Fruit fly (Drosophila melanogaster): Measurements from ENCODE around the gene CG6999.

The CG6999 gene

dm6 chrX:9132589-9133237 is 44.5 kb downstream of the CG6999 start:
- no peak for TF ChIP-seq Hr83 (GFP tag; optimal IDR thresholded peaks at IDR 0.05; ENCODE audit: poor library complexity, severe bottlenecking)
- TF ChIP-seq Mio (GFP tag; optimal IDR thresholded peaks at IDR 0.05) = no peak
- no peak for TF ChIP-seq HLH106 (tag; optimal IDR thresholded peaks at IDR 0.05)
- TF ChIP-seq jim (GFP tag; optimal IDR thresholded peaks at IDR 0.05) = no peak
- TF ChIP-seq dl (GFP tag; optimal IDR thresholded peaks at IDR 0.05; ENCODE audit: insufficient read depth in 1 of 2, partially characterized antibody in 2 of 2) = no peak
- no peak for TF ChIP-seq Myc (optimal IDR thresholded peaks at IDR 0.05)
- no peak for TF ChIP-seq Abd-B (GFP tag; optimal IDR thresholded peaks at IDR 0.05)
- TF ChIP-seq sv (GFP tag; optimal IDR thresholded peaks at IDR 0.05) = no peak
- TF ChIP-seq br (GFP tag; optimal IDR thresholded peaks at IDR 0.05) = no peak
- TF ChIP-seq dmrt93B (GFP tag; optimal IDR thresholded peaks at IDR 0.05) = no peak
- no peak for TF ChIP-seq sage (GFP tag; optimal IDR thresholded peaks at IDR 0.05)
- TF ChIP-seq foxo (GFP tag; optimal IDR thresholded peaks at IDR 0.05) = no peak
- no peak for TF ChIP-seq Dif (GFP tag; optimal IDR thresholded peaks at IDR 0.05; ENCODE audit: partially characterized antibody)
- no peak for TF ChIP-seq Dfd (GFP tag; optimal IDR thresholded peaks at IDR 0.05)
- no peak for TF ChIP-seq Rel (GFP tag; optimal IDR thresholded peaks at IDR 0.05)
- TF ChIP-seq Rel (tag; optimal IDR thresholded peaks at IDR 0.05) = no peak
- TF ChIP-seq tai (GFP tag; optimal IDR thresholded peaks at IDR 0.05) = no peak
- no peak for TF ChIP-seq woc (GFP tag; optimal IDR thresholded peaks at IDR 0.05)
- no peak for TF ChIP-seq Jra (GFP tag; optimal IDR thresholded peaks at IDR 0.05)

- TF ChIP-seq tai (GFP tag; optimal IDR thresholded peaks at IDR 0.05) = no peak
- no peak for TF ChIP-seq Abd-B (GFP tag; optimal IDR thresholded peaks at IDR 0.05)
- TF ChIP-seq Jra (GFP tag; optimal IDR thresholded peaks at IDR 0.05) = no peak
- TF ChIP-seq Hnf4 (GFP tag; optimal IDR thresholded peaks at IDR 0.05) = no peak
- no peak for TF ChIP-seq sv (GFP tag; optimal IDR thresholded peaks at IDR 0.05)
- TF ChIP-seq foxo (GFP tag; optimal IDR thresholded peaks at IDR 0.05) = no peak
- no peak for TF ChIP-seq dsf (GFP tag; optimal IDR thresholded peaks at IDR 0.05; ENCODE audit: borderline replicate concordance)
Observed at dm6 chrX:9133577-9134240, 45.5 kb downstream of the CG6999 start.

- TF ChIP-seq Dfd (GFP tag; optimal IDR thresholded peaks at IDR 0.05) = peak; percentile 22
- TF ChIP-seq ey (GFP tag; optimal IDR thresholded peaks at IDR 0.05) = no peak
- TF ChIP-seq Sp1 (GFP tag; optimal IDR thresholded peaks at IDR 0.05) = no peak
Observed at dm6 chrX:9134241-9134849, 46.2 kb downstream of the CG6999 start.

- TF ChIP-seq woc (GFP tag; optimal IDR thresholded peaks at IDR 0.05) = peak; percentile 76
- TF ChIP-seq HLH106 (tag; optimal IDR thresholded peaks at IDR 0.05) = peak; percentile 18
- TF ChIP-seq psq (GFP tag; optimal IDR thresholded peaks at IDR 0.05) = peak; percentile 28
- TF ChIP-seq sv (GFP tag; optimal IDR thresholded peaks at IDR 0.05) = no peak
- TF ChIP-seq Myc (optimal IDR thresholded peaks at IDR 0.05) = peak; percentile 92
- peak; percentile 41 for TF ChIP-seq Sp1 (GFP tag; optimal IDR thresholded peaks at IDR 0.05)
- no peak for TF ChIP-seq CrebA (GFP tag; optimal IDR thresholded peaks at IDR 0.05; ENCODE audit: borderline replicate concordance)
- TF ChIP-seq jim (GFP tag; optimal IDR thresholded peaks at IDR 0.05) = no peak
- peak; percentile 26 for TF ChIP-seq rgr (GFP tag; optimal IDR thresholded peaks at IDR 0.05)
- TF ChIP-seq CG9705 (GFP tag; optimal IDR thresholded peaks at IDR 0.05) = peak; percentile 32
- TF ChIP-seq h (GFP tag; optimal IDR thresholded peaks at IDR 0.05) = peak; percentile 27
- TF ChIP-seq dl (GFP tag; optimal IDR thresholded peaks at IDR 0.05; ENCODE audit: insufficient read depth in 1 of 2, partially characterized antibody in 2 of 2) = no peak
- no peak for TF ChIP-seq ey (GFP tag; optimal IDR thresholded peaks at IDR 0.05)
- TF ChIP-seq Hr78 (GFP tag; optimal IDR thresholded peaks at IDR 0.05) = no peak
- TF ChIP-seq lola (GFP tag; optimal IDR thresholded peaks at IDR 0.05) = no peak
- TF ChIP-seq foxo (GFP tag; optimal IDR thresholded peaks at IDR 0.05) = peak in 1 of 2 experiments; percentile 15
- peak; percentile 22 for TF ChIP-seq fru (GFP tag; optimal IDR thresholded peaks at IDR 0.05)
- peak; percentile 17 for TF ChIP-seq brk (GFP tag; optimal IDR thresholded peaks at IDR 0.05)
- no peak for TF ChIP-seq Dfd (GFP tag; optimal IDR thresholded peaks at IDR 0.05)
Observed at dm6 chrX:9134922-9135453, 46.8 kb downstream of the CG6999 start, which contains the start of gene fend. Gene fend, minus strand, starts transcription at chrX:9135099.

All from whole organism, wandering third instar larva.